Fruit fly (Drosophila melanogaster) whole organism, embryonic: ENCODE data around the gene CG8851.
A peak's percentile ranks its signal among the peaks of the same experiment; 100 is the strongest.

ENCODE experiments used
- Antp ChIP-seq: fragments of 200-800 bp; sonication (Bioruptor generic); optimal IDR thresholded peaks from 3 replicates; lab custom pipeline; 2016; ENCODE audit warnings: missing biosample characterization, missing genetic modification characterization
- B-H2 ChIP-seq: fragments of 200-800 bp; sonication (Bioruptor generic); optimal IDR thresholded peaks from 2 replicates; lab custom pipeline; 2018; ENCODE audit warnings: missing biosample characterization, mild to moderate bottlenecking, missing genetic modification characterization
- Bgb ChIP-seq: fragments of 200-800 bp; sonication (Bioruptor generic); IDR thresholded peaks from 2 replicates; pipeline ENCODE4 v1.3.6; 2022; ENCODE audit warnings: missing biosample characterization, missing genetic modification characterization; ENCODE audit not compliant: partially characterized antibody
- CG13624 ChIP-seq: fragments of 200-800 bp; sonication (Bioruptor generic); optimal IDR thresholded peaks from 2 replicates; lab custom pipeline; 2016; ENCODE audit warnings: missing biosample characterization, missing genetic modification characterization
- CG13775 ChIP-seq: fragments of 200-800 bp; sonication (Bioruptor generic); optimal IDR thresholded peaks from 3 replicates; lab custom pipeline; 2017; ENCODE audit warnings: missing biosample characterization, mild to moderate bottlenecking, missing genetic modification characterization
- CG14667 ChIP-seq: fragments of 200-800 bp; sonication (Bioruptor generic); IDR thresholded peaks from 2 replicates; pipeline ENCODE4 v1.3.6; 2022; ENCODE audit warnings: missing biosample characterization, missing genetic modification characterization
- CG15696 ChIP-seq: fragments of 200-800 bp; sonication (Bioruptor generic); optimal IDR thresholded peaks from 2 replicates; lab custom pipeline; 2019; ENCODE audit warnings: missing biosample characterization, mild to moderate bottlenecking, missing genetic modification characterization, moderate library complexity
- CG16863 ChIP-seq: fragments of 200-800 bp; sonication (Bioruptor generic); optimal IDR thresholded peaks from 3 replicates; lab custom pipeline; 2016; ENCODE audit warnings: missing biosample characterization, missing genetic modification characterization
- CG17829 ChIP-seq: fragments of 200-800 bp; optimal IDR thresholded peaks from 2 replicates; lab custom pipeline; 2019; ENCODE audit warnings: missing biosample characterization, mild to moderate bottlenecking, missing genetic modification characterization, moderate library complexity
- CG2202 ChIP-seq: fragments of 200-800 bp; sonication (Bioruptor generic); optimal IDR thresholded peaks from 2 replicates; lab custom pipeline; 2018; ENCODE audit warnings: missing biosample characterization, mild to moderate bottlenecking, missing genetic modification characterization
- CG30431 ChIP-seq: fragments of 200-800 bp; sonication (Bioruptor generic); optimal IDR thresholded peaks from 2 replicates; lab custom pipeline; 2017; ENCODE audit warnings: missing biosample characterization, missing genetic modification characterization
- CG31388 ChIP-seq: fragments of 200-800 bp; sonication (Bioruptor generic); optimal IDR thresholded peaks from 2 replicates; lab custom pipeline; 2016; ENCODE audit warnings: missing biosample characterization, missing genetic modification characterization
- CG32767 ChIP-seq: fragments of 200-800 bp; sonication (Bioruptor generic); IDR thresholded peaks from 2 replicates; pipeline ENCODE4 v1.3.6; 2022; ENCODE audit warnings: missing biosample characterization, missing genetic modification characterization
- CG4854 ChIP-seq: fragments of 200-800 bp; sonication (Bioruptor generic); optimal IDR thresholded peaks from 2 replicates; lab custom pipeline; 2016; ENCODE audit warnings: missing biosample characterization, missing genetic modification characterization, inconsistent platforms
- CG7271 ChIP-seq: fragments of 200-800 bp; sonication (Bioruptor generic); optimal IDR thresholded peaks from 2 replicates; lab custom pipeline; 2018; ENCODE audit warnings: missing biosample characterization, mild to moderate bottlenecking, missing genetic modification characterization, moderate library complexity
- CG8089 ChIP-seq: fragments of 200-800 bp; sonication (Bioruptor generic); optimal IDR thresholded peaks from 3 replicates; lab custom pipeline; 2016; ENCODE audit warnings: missing biosample characterization, missing genetic modification characterization
- CG9215 ChIP-seq: fragments of 200-800 bp; sonication (Bioruptor generic); IDR thresholded peaks from 2 replicates; pipeline ENCODE4 v1.3.6; 2022; ENCODE audit warnings: missing biosample characterization, missing genetic modification characterization
- CG9609 ChIP-seq: fragments of 200-800 bp; sonication (Bioruptor generic); optimal IDR thresholded peaks from 3 replicates; lab custom pipeline; 2016; ENCODE audit warnings: missing biosample characterization, missing genetic modification characterization
- CTCF ChIP-seq: fragments of 200-800 bp; sonication (Bioruptor generic); optimal IDR thresholded peaks from 2 replicates; lab custom pipeline; 2017; ENCODE audit warnings: missing biosample characterization, mild to moderate bottlenecking, missing genetic modification characterization, moderate library complexity
- Chrac-16 ChIP-seq: fragments of 200-800 bp; sonication (Bioruptor generic); optimal IDR thresholded peaks from 3 replicates; lab custom pipeline; 2016; ENCODE audit warnings: missing biosample characterization, missing genetic modification characterization
- Dek ChIP-seq: fragments of 200-800 bp; sonication (Bioruptor generic); optimal IDR thresholded peaks from 3 replicates; lab custom pipeline; 2019; ENCODE audit warnings: missing biosample characterization, mild to moderate bottlenecking, missing genetic modification characterization, moderate library complexity
- Fer2 ChIP-seq: fragments of 200-800 bp; sonication (Bioruptor generic); optimal IDR thresholded peaks from 2 replicates; lab custom pipeline; 2018; ENCODE audit warnings: missing biosample characterization, mild to moderate bottlenecking, missing genetic modification characterization, moderate library complexity
- Hand ChIP-seq: fragments of 200-800 bp; sonication (Bioruptor generic); optimal IDR thresholded peaks from 2 replicates; lab custom pipeline; 2017; ENCODE audit warnings: mild to moderate bottlenecking, missing biosample characterization, missing genetic modification reagents, missing genetic modification characterization
- Hr51 ChIP-seq, 2 experiments: fragments of 200-800 bp; sonication (Bioruptor generic); optimal IDR thresholded peaks; 2 replicates in 1 of 2; 3 replicates in 1 of 2; lab custom pipeline; 2016 to 2018; ENCODE audit warnings: missing biosample characterization in 2 of 2, missing genetic modification characterization in 2 of 2, mild to moderate bottlenecking in 1 of 2, moderate library complexity in 1 of 2
- Med ChIP-seq: fragments of 200-800 bp; sonication (Bioruptor generic); peaks from one replicate; lab custom pipeline; 2016; ENCODE audit warnings: missing biosample characterization, missing genetic modification characterization, mild to moderate bottlenecking, inconsistent platforms, moderate library complexity
- Mrtf ChIP-seq: fragments of 200-800 bp; sonication (Bioruptor generic); IDR thresholded peaks from 3 replicates; pipeline ENCODE4 v1.3.6; 2022; ENCODE audit warnings: missing biosample characterization, missing genetic modification characterization
- Myb ChIP-seq: fragments of 200-800 bp; sonication (Bioruptor generic); optimal IDR thresholded peaks from 2 replicates; lab custom pipeline; 2016; ENCODE audit warnings: missing biosample characterization, missing genetic modification characterization
- Nf-YA ChIP-seq: fragments of 200-800 bp; sonication (Bioruptor generic); IDR thresholded peaks from 2 replicates; pipeline ENCODE4 v1.3.6; 2022; ENCODE audit warnings: missing biosample characterization, missing genetic modification characterization
- Optix ChIP-seq: fragments of 200-800 bp; sonication (Bioruptor generic); IDR thresholded peaks from 3 replicates; pipeline ENCODE4 v1.3.6; 2022; ENCODE audit warnings: missing biosample characterization, missing genetic modification characterization
- Pdp1 ChIP-seq, 2 experiments: fragments of 200-800 bp; sonication (Bioruptor generic); optimal IDR thresholded peaks; 3 replicates each; lab custom pipeline; 2016; ENCODE audit warnings: missing biosample characterization in 2 of 2, missing genetic modification characterization in 2 of 2, mild to moderate bottlenecking in 1 of 2, moderate library complexity in 1 of 2
- Spps ChIP-seq: fragments of 200-800 bp; sonication (Bioruptor generic); optimal IDR thresholded peaks from 2 replicates; lab custom pipeline; 2018; ENCODE audit warnings: missing biosample characterization, mild to moderate bottlenecking, missing genetic modification characterization
- Stat92E ChIP-seq, 3 experiments: fragments of >200 bp in 2 of 3; fragments of 200-800 bp in 1 of 3; sonication (Bioruptor generic) in 1 of 3; optimal IDR thresholded peaks; 2 replicates each; lab custom pipeline; 2017 to 2019; ENCODE audit warnings: missing biosample characterization in 3 of 3, missing genetic modification characterization in 3 of 3, mild to moderate bottlenecking in 1 of 3, moderate library complexity in 1 of 3
- Usf ChIP-seq: fragments of 200-800 bp; sonication (Bioruptor generic); optimal IDR thresholded peaks from 2 replicates; lab custom pipeline; 2017; ENCODE audit warnings: missing genotype, missing biosample characterization, missing genetic modification characterization
- ab ChIP-seq: fragments of 200-800 bp; sonication (Bioruptor generic); optimal IDR thresholded peaks from 2 replicates; lab custom pipeline; 2016; ENCODE audit warnings: missing biosample characterization, missing genetic modification characterization
- ash1 ChIP-seq: fragments of 200-800 bp; sonication (Bioruptor generic); optimal IDR thresholded peaks from 2 replicates; lab custom pipeline; 2018; ENCODE audit warnings: missing biosample characterization, mild to moderate bottlenecking, missing genetic modification characterization
- bowl ChIP-seq: fragments of 200-800 bp; sonication (Bioruptor generic); IDR thresholded peaks from 2 replicates; pipeline ENCODE4 v1.3.6; 2022; ENCODE audit warnings: missing biosample characterization, missing genetic modification characterization
- bsh ChIP-seq, 2 experiments: fragments of 200-800 bp; sonication (Bioruptor generic); optimal IDR thresholded peaks; 2 replicates each; lab custom pipeline; 2017 to 2018; ENCODE audit warnings: mild to moderate bottlenecking in 2 of 2, missing biosample characterization in 2 of 2, missing genetic modification characterization in 2 of 2, moderate library complexity in 1 of 2
- dmrt11E ChIP-seq: fragments of 200-800 bp; sonication (Bioruptor generic); optimal IDR thresholded peaks from 3 replicates; lab custom pipeline; 2018; ENCODE audit warnings: missing biosample characterization, mild to moderate bottlenecking, missing genetic modification characterization, moderate library complexity
- eve ChIP-seq, 2 experiments: fragments of >200 bp; optimal IDR thresholded peaks; 2 replicates each; lab custom pipeline; 2017; ENCODE audit warnings: missing biosample characterization in 2 of 2, missing genetic modification characterization in 2 of 2
- her ChIP-seq: fragments of 200-800 bp; sonication (Bioruptor generic); optimal IDR thresholded peaks from 2 replicates; lab custom pipeline; 2016; ENCODE audit warnings: missing biosample characterization, missing genetic modification characterization
- ind ChIP-seq: fragments of 200-800 bp; sonication (Bioruptor generic); optimal IDR thresholded peaks from 3 replicates; lab custom pipeline; 2016; ENCODE audit warnings: missing biosample characterization, missing genetic modification characterization
- ken ChIP-seq: fragments of 200-800 bp; sonication (Bioruptor generic); IDR thresholded peaks from 3 replicates; pipeline ENCODE4 v1.3.6; 2022; ENCODE audit warnings: missing biosample characterization, missing genetic modification characterization
- klu ChIP-seq: fragments of 200-800 bp; sonication (Bioruptor generic); IDR thresholded peaks from 2 replicates; pipeline ENCODE4 v1.3.6; 2022; ENCODE audit warnings: missing biosample characterization, missing genetic modification characterization
- mam ChIP-seq: fragments of 200-800 bp; sonication (Bioruptor generic); optimal IDR thresholded peaks from 3 replicates; lab custom pipeline; 2016; ENCODE audit warnings: missing biosample characterization, missing genetic modification characterization
- mirr ChIP-seq: fragments of 200-800 bp; sonication (Bioruptor generic); optimal IDR thresholded peaks from 3 replicates; lab custom pipeline; 2018; ENCODE audit warnings: missing biosample characterization, mild to moderate bottlenecking, missing genetic modification characterization
- oc ChIP-seq: fragments of 200-800 bp; sonication (Bioruptor generic); optimal IDR thresholded peaks from 2 replicates; lab custom pipeline; 2018; ENCODE audit warnings: missing biosample characterization, mild to moderate bottlenecking, missing genetic modification characterization, moderate library complexity
- ranshi ChIP-seq: fragments of 200-800 bp; sonication (Bioruptor generic); IDR thresholded peaks from 2 replicates; pipeline ENCODE4 v1.3.6; 2022; ENCODE audit warnings: missing biosample characterization, missing genetic modification characterization
- slbo ChIP-seq: fragments of 200-800 bp; sonication (Bioruptor generic); IDR thresholded peaks from 2 replicates; pipeline ENCODE4 v1.3.6; 2022; ENCODE audit warnings: missing biosample characterization, missing genetic modification characterization
- stwl ChIP-seq: fragments of 200-800 bp; sonication (Bioruptor generic); optimal IDR thresholded peaks from 3 replicates; lab custom pipeline; 2018; ENCODE audit warnings: missing biosample characterization, mild to moderate bottlenecking, missing genetic modification characterization, moderate library complexity
- tin ChIP-seq: fragments of 200-800 bp; sonication (Bioruptor generic); optimal IDR thresholded peaks from 3 replicates; lab custom pipeline; 2016; ENCODE audit warnings: missing biosample characterization, missing genetic modification characterization
- unpg ChIP-seq: fragments of 200-800 bp; sonication (Bioruptor generic); optimal IDR thresholded peaks from 3 replicates; lab custom pipeline; 2018; ENCODE audit warnings: missing biosample characterization, mild to moderate bottlenecking, missing genetic modification characterization, moderate library complexity

The CG8851 gene

DNA sequence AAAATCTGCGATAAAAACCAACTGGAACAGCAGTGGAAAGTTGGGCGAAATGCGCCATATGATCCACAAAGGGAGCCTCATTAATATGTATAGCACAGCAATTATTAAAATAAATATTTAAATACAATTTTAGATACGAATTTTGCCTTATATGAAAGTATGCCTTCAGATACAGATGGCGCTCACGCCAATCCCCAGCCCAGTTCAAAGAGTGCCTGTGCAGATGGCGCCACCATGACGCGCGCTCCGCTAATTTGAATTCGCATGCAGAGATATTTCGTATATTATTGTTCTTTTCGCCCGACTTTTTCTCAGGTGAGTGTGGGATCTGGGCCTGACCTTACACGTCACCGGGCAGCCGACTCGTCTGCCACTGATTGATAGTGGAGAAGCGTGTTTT is 47.2 kb upstream of the CG8851 start, which contains the start of gene Pgant4 (continued):
- peak; percentile 41 for TF ChIP-seq Dek
- peak; percentile 28; the same call in 1 of the 2 replicates for TF ChIP-seq CG9215
- peak; percentile 37 for TF ChIP-seq CG13775 (GFP tag; lab: Kevin White, UChicago)
- TF ChIP-seq Fer2: no peak
- TF ChIP-seq slbo (GFP tag; lab: Robert Waterston, UW): peak; percentile 83
- TF ChIP-seq CTCF (GFP tag; lab: Kevin White, UChicago): peak; percentile 99
- peak; percentile 10 to 58 for TF ChIP-seq Pdp1 (GFP tag; optimal IDR thresholded peaks at IDR 0.05; lab: Kevin White, UChicago)
- TF ChIP-seq CG13624 (GFP tag; lab: Kevin White, UChicago): peak; percentile 33
- TF ChIP-seq stwl: peak; percentile 41
- TF ChIP-seq CG15696 (tag; lab: Kevin White, UChicago): peak; percentile 56
- peak; percentile 47 for TF ChIP-seq Bgb (GFP tag; lab: Robert Waterston, UW)
- TF ChIP-seq unpg: peak; percentile 40
- peak; percentile 71 for TF ChIP-seq tin (GFP tag; lab: Kevin White, UChicago)
- peak; percentile 79; the same call in 2 of the 3 replicates for TF ChIP-seq Mrtf (GFP tag; lab: Robert Waterston, UW)
- TF ChIP-seq ranshi (GFP tag; lab: Robert Waterston, UW): peak; percentile 42; the same call in 1 of the 2 replicates
- TF ChIP-seq CG9609 (GFP tag; lab: Kevin White, UChicago): peak; percentile 24
- no peak for TF ChIP-seq Spps (tag; lab: Kevin White, UChicago)
- peak; percentile 74 for TF ChIP-seq CG17829 (tag; lab: Kevin White, UChicago)
- TF ChIP-seq B-H2 (GFP tag; lab: Kevin White, UChicago): peak; percentile 43
- peak; percentile 66 for TF ChIP-seq Chrac-16
- TF ChIP-seq CG31388: no peak
- peak; percentile 73 for TF ChIP-seq ken (GFP tag; lab: Robert Waterston, UW)
- peak; percentile 37 for TF ChIP-seq CG16863
- peak; percentile 22 for TF ChIP-seq dmrt11E (tag; lab: Kevin White, UChicago)
- TF ChIP-seq Med (GFP tag; lab: Kevin White, UChicago): peak; percentile 83
- no peak for TF ChIP-seq her (GFP tag; lab: Kevin White, UChicago)
- TF ChIP-seq Optix (GFP tag; lab: Robert Waterston, UW): peak; percentile 68
- no peak for TF ChIP-seq Hr51 (GFP tag; optimal IDR thresholded peaks at IDR 0.05; lab: Kevin White, UChicago)
- no peak for TF ChIP-seq Usf
- TF ChIP-seq ind: peak; percentile 43
- no peak for TF ChIP-seq Hand
- TF ChIP-seq CG7271: no peak
- TF ChIP-seq bsh (GFP tag; optimal IDR thresholded peaks at IDR 0.05; lab: Kevin White, UChicago): peak in 1 of 2 experiments; percentile 40
- TF ChIP-seq CG32767 (GFP tag; lab: Robert Waterston, UW): no peak
- TF ChIP-seq mam (GFP tag; lab: Kevin White, UChicago): peak; percentile 7
- peak; percentile 15; the same call in 1 of the 2 replicates for TF ChIP-seq Nf-YA
- TF ChIP-seq CG2202 (tag; lab: Kevin White, UChicago): no peak
- peak; percentile 39 for TF ChIP-seq CG30431 (GFP tag; lab: Kevin White, UChicago)
- TF ChIP-seq klu (GFP tag; lab: Robert Waterston, UW): 0 out of 2 replicates have a peak, but pooled peaks have one; percentile 20
- TF ChIP-seq oc (tag; lab: Kevin White, UChicago): no peak
- no peak for TF ChIP-seq eve (GFP tag; optimal IDR thresholded peaks at IDR 0.05; lab: Kevin White, UChicago)
- no peak for TF ChIP-seq ab (GFP tag; lab: Kevin White, UChicago)
- peak; percentile 26 for TF ChIP-seq CG4854 (GFP tag; lab: Kevin White, UChicago)
- TF ChIP-seq mirr (GFP tag; lab: Kevin White, UChicago): no peak
- TF ChIP-seq Antp (GFP tag; lab: Kevin White, UChicago): peak; percentile 60
- TF ChIP-seq Stat92E (GFP tag; optimal IDR thresholded peaks at IDR 0.05; lab: Kevin White, UChicago): no peak
- TF ChIP-seq ash1 (GFP tag; lab: Kevin White, UChicago): no peak
- peak; percentile 27 for TF ChIP-seq Myb (GFP tag; lab: Kevin White, UChicago)
- TF ChIP-seq CG8089 (GFP tag; lab: Kevin White, UChicago): peak; percentile 39
- no peak for TF ChIP-seq bowl
- peak; percentile 63 for TF ChIP-seq CG14667 (GFP tag; lab: Robert Waterston, UW)
